Fruit fly (Drosophila melanogaster) whole organism, embryonic: ENCODE results near the gene CG4297.
A peak's percentile ranks its signal among the peaks of the same experiment; 100 is the strongest.

Source experiments
- Abd-B ChIP-seq: fragments of 200-800 bp; sonication (Bioruptor generic); optimal IDR thresholded peaks from 2 replicates; lab custom pipeline; 2018; ENCODE audit warnings: missing biosample characterization, mild to moderate bottlenecking, missing genetic modification characterization, moderate library complexity
- Antp ChIP-seq: fragments of 200-800 bp; sonication (Bioruptor generic); optimal IDR thresholded peaks from 3 replicates; lab custom pipeline; 2016; ENCODE audit warnings: missing biosample characterization, missing genetic modification characterization
- Awh ChIP-seq: fragments of 200-800 bp; sonication (Bioruptor generic); IDR thresholded peaks from 2 replicates; pipeline ENCODE4, ENCODE4 v1.3.6; 2022; ENCODE audit warnings: missing biosample characterization, missing genetic modification characterization
- BEAF-32 ChIP-seq: fragments of 200-800 bp; sonication (Bioruptor generic); optimal IDR thresholded peaks from 3 replicates; lab custom pipeline; 2017; ENCODE audit warnings: missing biosample characterization, missing genetic modification characterization, mild to moderate bottlenecking, moderate library complexity, missing genetic modification reagents
- Bdp1 ChIP-seq: fragments of 200-800 bp; sonication (Bioruptor generic); optimal IDR thresholded peaks from 3 replicates; lab custom pipeline; 2016; ENCODE audit warnings: missing biosample characterization, missing genetic modification characterization
- CG10274 ChIP-seq: fragments of 200-800 bp; sonication (Bioruptor generic); optimal IDR thresholded peaks from 3 replicates; lab custom pipeline; 2017; ENCODE audit warnings: missing biosample characterization, mild to moderate bottlenecking, missing genetic modification characterization
- CG10462 ChIP-seq: fragments of 200-800 bp; sonication (Bioruptor generic); optimal IDR thresholded peaks from 2 replicates; lab custom pipeline; 2016; ENCODE audit warnings: missing biosample characterization, missing genetic modification characterization
- CG10654 ChIP-seq: fragments of 200-800 bp; sonication (Bioruptor generic); optimal IDR thresholded peaks from 2 replicates; lab custom pipeline; 2016; ENCODE audit warnings: missing biosample characterization, missing genetic modification characterization
- CG11093 ChIP-seq: fragments of 200-800 bp; sonication (Bioruptor generic); IDR thresholded peaks from 3 replicates; pipeline ENCODE4 v1.3.6; 2022; ENCODE audit warnings: missing biosample characterization, missing genetic modification characterization
- CG11695 ChIP-seq: fragments of 200-800 bp; sonication (Bioruptor generic); IDR thresholded peaks from 3 replicates; pipeline ENCODE4 v1.3.6; 2022; ENCODE audit warnings: missing biosample characterization, missing genetic modification characterization
- CG11696 ChIP-seq: fragments of 200-800 bp; sonication (Bioruptor generic); IDR thresholded peaks from 2 replicates; pipeline ENCODE4 v1.3.6; 2022; ENCODE audit warnings: missing biosample characterization, missing genetic modification characterization
- CG13287 ChIP-seq: fragments of 200-800 bp; sonication (Bioruptor generic); IDR thresholded peaks from 2 replicates; pipeline ENCODE4 v1.3.6; 2022; ENCODE audit warnings: missing biosample characterization, missing genetic modification characterization; ENCODE audit not compliant: partially characterized antibody
- CG13775 ChIP-seq: fragments of 200-800 bp; sonication (Bioruptor generic); optimal IDR thresholded peaks from 3 replicates; lab custom pipeline; 2017; ENCODE audit warnings: missing biosample characterization, mild to moderate bottlenecking, missing genetic modification characterization
- CG14710 ChIP-seq: fragments of 200-800 bp; sonication (Bioruptor generic); optimal IDR thresholded peaks from 3 replicates; lab custom pipeline; 2019; ENCODE audit warnings: missing biosample characterization, mild to moderate bottlenecking, missing genetic modification characterization, moderate library complexity
- CG15514 ChIP-seq: fragments of 200-800 bp; sonication (Bioruptor generic); optimal IDR thresholded peaks from 3 replicates; lab custom pipeline; 2017; ENCODE audit warnings: missing biosample characterization, missing genetic modification characterization, mild to moderate bottlenecking, moderate library complexity, missing genetic modification reagents
- CG15696 ChIP-seq: fragments of 200-800 bp; sonication (Bioruptor generic); optimal IDR thresholded peaks from 2 replicates; lab custom pipeline; 2019; ENCODE audit warnings: missing biosample characterization, mild to moderate bottlenecking, missing genetic modification characterization, moderate library complexity
- CG1603 ChIP-seq: fragments of 200-800 bp; sonication (Bioruptor generic); optimal IDR thresholded peaks from 2 replicates; lab custom pipeline; 2019; ENCODE audit warnings: missing biosample characterization, mild to moderate bottlenecking, missing genetic modification characterization, moderate library complexity
- CG17385 ChIP-seq: fragments of 200-800 bp; sonication (Bioruptor generic); optimal IDR thresholded peaks from 3 replicates; lab custom pipeline; 2018; ENCODE audit warnings: missing biosample characterization, mild to moderate bottlenecking, missing genetic modification characterization
- CG17802 ChIP-seq: fragments of 200-800 bp; sonication (Bioruptor generic); optimal IDR thresholded peaks from 2 replicates; lab custom pipeline; 2018; ENCODE audit warnings: missing biosample characterization, mild to moderate bottlenecking, missing genetic modification characterization, moderate library complexity
- CG18011 ChIP-seq: fragments of 200-800 bp; sonication (Bioruptor generic); optimal IDR thresholded peaks from 2 replicates; lab custom pipeline; 2017; ENCODE audit warnings: missing biosample characterization, missing genetic modification characterization, mild to moderate bottlenecking, moderate library complexity, missing genotype
- CG31224 ChIP-seq: fragments of 200-800 bp; sonication (Bioruptor generic); IDR thresholded peaks from 2 replicates; pipeline ENCODE4 v1.3.6; 2022; ENCODE audit warnings: missing biosample characterization, missing genetic modification characterization
- CG31365 ChIP-seq: fragments of 200-800 bp; sonication (Bioruptor generic); optimal IDR thresholded peaks from 2 replicates; lab custom pipeline; 2018; ENCODE audit warnings: missing biosample characterization, mild to moderate bottlenecking, missing genetic modification characterization
- CG5245 ChIP-seq: fragments of 200-800 bp; sonication (Bioruptor generic); optimal IDR thresholded peaks from 3 replicates; lab custom pipeline; 2016; ENCODE audit warnings: missing biosample characterization, missing genetic modification characterization
- CG7987 ChIP-seq: fragments of 200-800 bp; sonication (Bioruptor generic); optimal IDR thresholded peaks from 2 replicates; lab custom pipeline; 2018; ENCODE audit warnings: missing biosample characterization, mild to moderate bottlenecking, missing genetic modification characterization, moderate library complexity
- Fer2 ChIP-seq: fragments of 200-800 bp; sonication (Bioruptor generic); optimal IDR thresholded peaks from 2 replicates; lab custom pipeline; 2018; ENCODE audit warnings: missing biosample characterization, mild to moderate bottlenecking, missing genetic modification characterization, moderate library complexity
- Gsc ChIP-seq: fragments of 200-800 bp; sonication (Bioruptor generic); IDR thresholded peaks from 2 replicates; pipeline ENCODE4 v1.3.6; 2022; ENCODE audit warnings: missing biosample characterization, missing genetic modification characterization
- HmgZ ChIP-seq: fragments of 200-800 bp; sonication (Bioruptor generic); optimal IDR thresholded peaks from 2 replicates; lab custom pipeline; 2018; ENCODE audit warnings: missing biosample characterization, mild to moderate bottlenecking, missing genetic modification characterization
- NfI ChIP-seq: fragments of 200-800 bp; sonication (Bioruptor generic); optimal IDR thresholded peaks from 3 replicates; lab custom pipeline; 2018; ENCODE audit warnings: missing biosample characterization, mild to moderate bottlenecking, missing genetic modification characterization, moderate library complexity
- Oli ChIP-seq: fragments of 200-800 bp; sonication (Bioruptor generic); optimal IDR thresholded peaks from 2 replicates; lab custom pipeline; 2018; ENCODE audit warnings: missing biosample characterization, mild to moderate bottlenecking, missing genetic modification characterization, moderate library complexity
- Optix ChIP-seq: fragments of 200-800 bp; sonication (Bioruptor generic); IDR thresholded peaks from 3 replicates; pipeline ENCODE4 v1.3.6; 2022; ENCODE audit warnings: missing biosample characterization, missing genetic modification characterization
- Scr ChIP-seq: fragments of 200-800 bp; sonication (Bioruptor generic); IDR thresholded peaks from 2 replicates; pipeline ENCODE4 v1.3.6; 2022; ENCODE audit warnings: missing biosample characterization, missing genetic modification characterization; ENCODE audit not compliant: partially characterized antibody
- Trl ChIP-seq, 3 experiments: fragments of >200 bp in 2 of 3; fragments of 200-800 bp in 1 of 3; sonication (Bioruptor generic) in 1 of 3; optimal IDR thresholded peaks; 2 replicates in 1 of 3; 3 replicates in 2 of 3; lab custom pipeline; 2016 to 2017; ENCODE audit warnings: missing biosample characterization in 1 of 3, missing genetic modification characterization in 1 of 3
- ab ChIP-seq: fragments of 200-800 bp; sonication (Bioruptor generic); optimal IDR thresholded peaks from 2 replicates; lab custom pipeline; 2016; ENCODE audit warnings: missing biosample characterization, missing genetic modification characterization
- amos ChIP-seq: fragments of 200-800 bp; sonication (Bioruptor generic); IDR thresholded peaks from 2 replicates; pipeline ENCODE4 v1.3.6; 2022; ENCODE audit warnings: missing biosample characterization, missing genetic modification characterization; ENCODE audit not compliant: partially characterized antibody
- ap ChIP-seq: fragments of 200-800 bp; sonication (Bioruptor generic); IDR thresholded peaks from 2 replicates; pipeline ENCODE4 v1.3.6; 2022; ENCODE audit warnings: missing biosample characterization, missing genetic modification characterization
- bcd ChIP-seq: fragments of 200-800 bp; sonication (Bioruptor generic); optimal IDR thresholded peaks from 2 replicates; lab custom pipeline; 2017; ENCODE audit warnings: missing biosample characterization, mild to moderate bottlenecking, missing genetic modification characterization
- cad ChIP-seq: fragments of >200 bp; optimal IDR thresholded peaks from 2 replicates; lab custom pipeline; 2017; ENCODE audit warnings: missing biosample characterization, missing genetic modification characterization
- dati ChIP-seq: fragments of 200-800 bp; sonication (Bioruptor generic); IDR thresholded peaks from 2 replicates; pipeline ENCODE4 v1.3.6; 2022; ENCODE audit warnings: missing biosample characterization, missing genetic modification characterization
- ewg ChIP-seq: fragments of 200-800 bp; sonication (Bioruptor generic); optimal IDR thresholded peaks from 3 replicates; lab custom pipeline; 2017; ENCODE audit warnings: mild to moderate bottlenecking, missing biosample characterization, missing genetic modification reagents, missing genetic modification characterization
- hth ChIP-seq: fragments of >200 bp; optimal IDR thresholded peaks from 2 replicates; lab custom pipeline; 2017; ENCODE audit warnings: inconsistent platforms
- jing ChIP-seq: fragments of 200-800 bp; sonication (Bioruptor generic); optimal IDR thresholded peaks from 2 replicates; lab custom pipeline; 2018; ENCODE audit warnings: missing biosample characterization, mild to moderate bottlenecking, missing genetic modification characterization
- lmd ChIP-seq: fragments of 200-800 bp; sonication (Bioruptor generic); IDR thresholded peaks from 2 replicates; pipeline ENCODE4 v1.3.6; 2022; ENCODE audit warnings: missing biosample characterization, missing genetic modification characterization
- mam ChIP-seq: fragments of 200-800 bp; sonication (Bioruptor generic); optimal IDR thresholded peaks from 3 replicates; lab custom pipeline; 2016; ENCODE audit warnings: missing biosample characterization, missing genetic modification characterization
- pho ChIP-seq: fragments of 200-800 bp; sonication (Bioruptor generic); optimal IDR thresholded peaks from 2 replicates; lab custom pipeline; 2016; ENCODE audit warnings: missing biosample characterization, missing genetic modification characterization
- pzg ChIP-seq: fragments of 200-800 bp; sonication (Bioruptor generic); optimal IDR thresholded peaks from 3 replicates; lab custom pipeline; 2018; ENCODE audit warnings: missing biosample characterization, mild to moderate bottlenecking, missing genetic modification characterization, moderate library complexity
- rib ChIP-seq: fragments of 200-800 bp; sonication (Bioruptor generic); IDR thresholded peaks from 2 replicates; pipeline ENCODE4 v1.3.6; 2022; ENCODE audit warnings: missing biosample characterization, missing genetic modification characterization
- row ChIP-seq: fragments of 200-800 bp; sonication (Bioruptor generic); IDR thresholded peaks from 3 replicates; pipeline ENCODE4 v1.3.6; 2022; ENCODE audit warnings: missing biosample characterization, missing genetic modification characterization
- so ChIP-seq: fragments of 200-800 bp; sonication (Bioruptor generic); IDR thresholded peaks from 3 replicates; pipeline ENCODE4 v1.3.6; 2022; ENCODE audit warnings: missing biosample characterization, missing genetic modification characterization
- stc ChIP-seq: fragments of 200-800 bp; sonication (Bioruptor generic); IDR thresholded peaks from 2 replicates; pipeline ENCODE4 v1.3.6; 2022; ENCODE audit warnings: missing biosample characterization, missing genetic modification characterization
- unc-4 ChIP-seq: fragments of 200-800 bp; sonication (Bioruptor generic); IDR thresholded peaks from 2 replicates; pipeline ENCODE4 v1.3.6; 2022; ENCODE audit warnings: missing biosample characterization, missing genetic modification characterization; ENCODE audit not compliant: partially characterized antibody

Gene CG4297

dm6 chr2L:510534-511014, 38.6 kb upstream of the CG4297 start (continued):
- TF ChIP-seq Oli (tag; lab: Kevin White, UChicago) (peak; percentile 7), CG17802 (tag; lab: Kevin White, UChicago) (peak; percentile 14), row (GFP tag; lab: Robert Waterston, UW) (peak; percentile 7; the same call in 1 of the 3 replicates), NfI (GFP tag; lab: Kevin White, UChicago) (peak; percentile 33), ab (no peak), unc-4 (GFP tag; lab: Robert Waterston, UW) (no peak), Trl (optimal IDR thresholded peaks at IDR 0.05; lab: Kevin White, UChicago) (peak; percentile 79 to 87), Trl (GFP tag; optimal IDR thresholded peaks at IDR 0.05; lab: Kevin White, UChicago) (peak; percentile 83), Scr (GFP tag; lab: Robert Waterston, UW) (no peak), dati (no peak), jing (GFP tag; lab: Kevin White, UChicago) (peak; percentile 14), amos (GFP tag; lab: Robert Waterston, UW) (no peak), ewg (GFP tag; lab: Kevin White, UChicago) (peak; percentile 47), lmd (GFP tag; lab: Robert Waterston, UW) (no peak), CG31224 (peak; percentile 98), CG31365 (tag; lab: Kevin White, UChicago) (peak; percentile 60), CG13775 (GFP tag; lab: Kevin White, UChicago) (peak; percentile 23), Awh (GFP tag; lab: Robert Waterston, UW) (peak; percentile 54; the same call in 1 of the 2 replicates), so (GFP tag; lab: Robert Waterston, UW) (peak; percentile 68; the same call in 2 of the 3 replicates), pzg (GFP tag; lab: Kevin White, UChicago) (no peak), CG10462 (peak; percentile 29), CG7987 (GFP tag; lab: Kevin White, UChicago) (peak; percentile 67), BEAF-32 (no peak), CG11093 (GFP tag; lab: Robert Waterston, UW) (no peak), CG14710 (tag; lab: Kevin White, UChicago) (peak; percentile 82), CG5245 (GFP tag; lab: Kevin White, UChicago) (peak; percentile 18), stc (GFP tag; lab: Robert Waterston, UW) (no peak; the same call in 1 of the 2 replicates), ap (GFP tag; lab: Robert Waterston, UW) (no peak), CG15696 (tag; lab: Kevin White, UChicago) (peak; percentile 94), CG15514 (GFP tag; lab: Kevin White, UChicago) (peak; percentile 0), pho (GFP tag; lab: Kevin White, UChicago) (no peak), CG11696 (no peak), Optix (no peak), rib (GFP tag; lab: Robert Waterston, UW) (no peak), bcd (GFP tag; lab: Kevin White, UChicago) (peak; percentile 67), Abd-B (no peak), CG11695 (GFP tag; lab: Robert Waterston, UW) (peak; percentile 53; the same call in 2 of the 3 replicates), Fer2 (tag; lab: Kevin White, UChicago) (no peak), CG13287 (GFP tag; lab: Robert Waterston, UW) (no peak; the same call in 1 of the 2 replicates), cad (GFP tag; lab: Kevin White, UChicago) (no peak), CG18011 (peak; percentile 24), Gsc (GFP tag; lab: Robert Waterston, UW) (no peak), CG1603 (tag; lab: Kevin White, UChicago) (peak; percentile 73), CG17385 (GFP tag; lab: Kevin White, UChicago) (peak; percentile 51), mam (GFP tag; lab: Kevin White, UChicago) (no peak), CG10274 (GFP tag; lab: Kevin White, UChicago) (peak; percentile 29), hth (lab: Kevin White, UChicago) (no peak), CG10654 (GFP tag; lab: Kevin White, UChicago) (peak; percentile 67), Bdp1 (GFP tag; lab: Kevin White, UChicago) (peak; percentile 23), Antp (peak; percentile 47), HmgZ (peak; percentile 16)
